Worm (Caenorhabditis elegans): ENCODE data around the gene clc-5.

- TF ChIP-seq nhr-11 (tag; optimal IDR thresholded peaks at IDR 0.05) (no peak), hlh-11 (tag; optimal IDR thresholded peaks at IDR 0.05) (no peak), lin-13 (GFP tag; optimal IDR thresholded peaks at IDR 0.05) (no peak), pqm-1 (tag; optimal IDR thresholded peaks at IDR 0.05) (no peak), Y5F2A.4 (GFP tag; optimal IDR thresholded peaks at IDR 0.05) (no peak), unc-62 (GFP tag; optimal IDR thresholded peaks at IDR 0.05 in 1 of 2) (no peak), unc-62 (tag; optimal IDR thresholded peaks at IDR 0.05) (no peak), lir-3 (tag; optimal IDR thresholded peaks at IDR 0.05) (no peak), attf-4 (tag; optimal IDR thresholded peaks at IDR 0.05) (no peak), hlh-30 (tag; optimal IDR thresholded peaks at IDR 0.05; ENCODE audit: insufficient read depth) (no peak), nhr-237 (tag; optimal IDR thresholded peaks at IDR 0.05) (no peak), ztf-11 (tag; optimal IDR thresholded peaks at IDR 0.05) (no peak), ZK337.2 (GFP tag; IDR thresholded peaks at IDR 0.05) (no peak)
Observed at ce11 chrX:7409935-7410334, 23.4 kb upstream of the clc-5 start, which contains the start of gene C10A4.2.

All from whole organism, L4 larva.